Worm (Caenorhabditis elegans) whole organism, young adult: ENCODE measurements around the gene nol-56.

Experiments used
- attf-3 ChIP-seq: fragments of 200-800 bp; sonication (Bioruptor generic); conservative IDR thresholded peaks from 2 replicates; pipeline ENCODE4 v1.3.6; 2022; ENCODE audit warnings: missing genetic modification reagents, missing genetic modification characterization, missing compliant biosample characterization
- efl-1 ChIP-seq: fragments of 150-350 bp; optimal IDR thresholded peaks from 2 replicates; lab custom pipeline; 2014; ENCODE audit warnings: missing biosample characterization, missing genetic modification reagents, missing genetic modification characterization
- mxl-1 ChIP-seq: sonication (generic microtip); optimal IDR thresholded peaks from 2 replicates; lab custom pipeline; 2016; ENCODE audit warnings: missing genetic modification characterization, missing compliant biosample characterization
- nfyb-1 ChIP-seq: fragments of 200-800 bp; sonication (Bioruptor generic); IDR thresholded peaks from 2 replicates; pipeline ENCODE4 v1.3.6; 2022; ENCODE audit warnings: missing genetic modification reagents, missing genetic modification characterization, missing compliant biosample characterization
- nhr-120 ChIP-seq: fragments of 200-800 bp; sonication (Bioruptor generic); IDR thresholded peaks from 2 replicates; pipeline ENCODE4 v1.3.6; 2022; ENCODE audit warnings: missing genetic modification characterization, missing compliant biosample characterization
- unc-130 ChIP-seq: sonication (generic microtip); optimal IDR thresholded peaks from 2 replicates; lab custom pipeline; 2016; ENCODE audit warnings: missing genetic modification reagents, missing genetic modification characterization, missing compliant biosample characterization

ce11 chrV:10313953-10314352 lies 38.8 kb downstream of the nol-56 start, which contains the start of gene gcy-6:
- TF ChIP-seq nhr-120 (GFP tag; lab: Robert Waterston, UW): no peak
- no peak for TF ChIP-seq unc-130 (GFP tag; lab: Kevin White, UChicago)
- no peak for TF ChIP-seq nfyb-1
- TF ChIP-seq efl-1: no peak
- no peak for TF ChIP-seq mxl-1
- no peak for TF ChIP-seq attf-3 (GFP tag; lab: Robert Waterston, UW)
